Worm (Caenorhabditis elegans) whole organism, early embryonic: ENCODE data around the gene C56E6.2.

Experiments used
- B0310.2 ChIP-seq: sonication (generic microtip); optimal IDR thresholded peaks from 2 replicates; lab custom pipeline; 2016; ENCODE audit warnings: mild to moderate bottlenecking, missing genetic modification characterization, missing compliant biosample characterization
- F13C5.2 ChIP-seq: sonication (generic microtip); optimal IDR thresholded peaks from 2 replicates; lab custom pipeline; 2017; ENCODE audit warnings: mild to moderate bottlenecking, missing genetic modification characterization, inconsistent platforms, missing compliant biosample characterization
- aly-1 ChIP-seq: sonication (generic microtip); optimal IDR thresholded peaks from 2 replicates; lab custom pipeline; 2016; ENCODE audit warnings: missing genetic modification characterization, missing compliant biosample characterization
- ama-1 ChIP-seq: fragments of 150-350 bp; optimal IDR thresholded peaks from 2 replicates; lab custom pipeline; 2014
- ceh-13 ChIP-seq: fragments of 200-800 bp; sonication (Bioruptor generic); optimal IDR thresholded peaks from 2 replicates; lab custom pipeline; 2018; ENCODE audit warnings: mild to moderate bottlenecking, missing genetic modification characterization, missing compliant biosample characterization
- ceh-36 ChIP-seq: sonication (generic microtip); optimal IDR thresholded peaks from 2 replicates; lab custom pipeline; 2016; ENCODE audit warnings: missing genetic modification characterization, inconsistent platforms, missing compliant biosample characterization
- ets-7 ChIP-seq: sonication (generic microtip); optimal IDR thresholded peaks from 2 replicates; lab custom pipeline; 2016; ENCODE audit warnings: missing genotype, missing genetic modification characterization, missing compliant biosample characterization
- flt-1 ChIP-seq: fragments of 200-800 bp; sonication (Bioruptor generic); IDR thresholded peaks from 2 replicates; pipeline ENCODE4 v1.3.6; 2022; ENCODE audit warnings: missing genetic modification characterization, missing compliant biosample characterization
- hmbx-1 ChIP-seq: sonication (generic microtip); optimal IDR thresholded peaks from 2 replicates; lab custom pipeline; 2016; ENCODE audit warnings: mild to moderate bottlenecking, missing genetic modification characterization, missing compliant biosample characterization
- hmg-4 ChIP-seq: fragments of 200-800 bp; sonication (Bioruptor generic); optimal IDR thresholded peaks from 2 replicates; lab custom pipeline; 2018; ENCODE audit warnings: mild to moderate bottlenecking, missing genetic modification characterization, missing compliant biosample characterization
- hnd-1 ChIP-seq: sonication (generic microtip); optimal IDR thresholded peaks from 2 replicates; lab custom pipeline; 2016; ENCODE audit warnings: missing genetic modification characterization, missing compliant biosample characterization
- pes-1 ChIP-seq: fragments of 200-800 bp; sonication (Bioruptor generic); IDR thresholded peaks from 2 replicates; pipeline ENCODE4 v1.3.6; 2022; ENCODE audit warnings: missing genetic modification reagents, missing genetic modification characterization, missing compliant biosample characterization
- scrt-1 ChIP-seq: fragments of 200-800 bp; sonication (Bioruptor generic); IDR thresholded peaks from 2 replicates; pipeline ENCODE4 v1.3.6; 2022; ENCODE audit warnings: missing genetic modification characterization, missing compliant biosample characterization
- sea-1 ChIP-seq: fragments of 200-800 bp; sonication (Bioruptor generic); conservative IDR thresholded peaks from 2 replicates; pipeline ENCODE4 v1.3.6; 2022; ENCODE audit warnings: missing genetic modification characterization, missing compliant biosample characterization
- tbx-11 ChIP-seq: fragments of 200-800 bp; sonication (Bioruptor generic); IDR thresholded peaks from 2 replicates; pipeline ENCODE4 v1.3.6; 2022; ENCODE audit warnings: missing genetic modification characterization, missing compliant biosample characterization
- tbx-37 ChIP-seq: fragments of 200-800 bp; sonication (Bioruptor generic); conservative IDR thresholded peaks from 2 replicates; pipeline ENCODE4 v1.3.6; 2022; ENCODE audit warnings: missing genetic modification reagents, missing genetic modification characterization, missing compliant biosample characterization
- tra-4 ChIP-seq: sonication (generic microtip); optimal IDR thresholded peaks from 2 replicates; lab custom pipeline; 2017; ENCODE audit warnings: missing genetic modification characterization, missing compliant biosample characterization

The C56E6.2 gene

ce11 chrII:6562203-6562867 lies 37.6 kb downstream of the C56E6.2 start:
- no peak for TF ChIP-seq tbx-37 (GFP tag; lab: Robert Waterston, UW)
- no peak for TF ChIP-seq hmbx-1 (tag; lab: Kevin White, UChicago)

- TF ChIP-seq F13C5.2 (tag; lab: Kevin White, UChicago): no peak
- TF ChIP-seq ama-1: no peak
- no peak for TF ChIP-seq ets-7 (tag; lab: Kevin White, UChicago)
- no peak for TF ChIP-seq aly-1 (tag; lab: Kevin White, UChicago)
- TF ChIP-seq ceh-13: no peak
- TF ChIP-seq flt-1: no peak
- TF ChIP-seq B0310.2 (tag; lab: Kevin White, UChicago): no peak
- no peak for TF ChIP-seq scrt-1 (GFP tag; lab: Robert Waterston, UW)
- no peak for TF ChIP-seq ceh-36 (tag; lab: Kevin White, UChicago)
- no peak for TF ChIP-seq sea-1 (GFP tag; lab: Robert Waterston, UW)
These were observed 38.5 kb downstream of the C56E6.2 start for ce11 chrII:6563238-6563637.

ce11 chrII:6565077-6565476 lies 40.4 kb downstream of the C56E6.2 start, which contains the start of gene mpz-3:
Gene mpz-3 (minus strand): TSS chrII:6565396.
- TF ChIP-seq F13C5.2 (tag; lab: Kevin White, UChicago): peak; percentile 72
- no peak for TF ChIP-seq pes-1 (GFP tag; lab: Robert Waterston, UW)
- peak; percentile 74 for TF ChIP-seq aly-1 (tag; lab: Kevin White, UChicago)
- TF ChIP-seq ceh-36 (tag; lab: Kevin White, UChicago): peak; percentile 64
- TF ChIP-seq ets-7 (tag; lab: Kevin White, UChicago): peak; percentile 30
- no peak for TF ChIP-seq tra-4 (tag; lab: Kevin White, UChicago)
- TF ChIP-seq tbx-37 (GFP tag; lab: Robert Waterston, UW): no peak; the same call in 1 of the 2 replicates
- TF ChIP-seq ceh-13: peak; percentile 58
- peak; percentile 83 for TF ChIP-seq tbx-11 (GFP tag; lab: Robert Waterston, UW)
- TF ChIP-seq hmg-4 (GFP tag; lab: Kevin White, UChicago): no peak
- TF ChIP-seq hmbx-1 (tag; lab: Kevin White, UChicago): no peak
- TF ChIP-seq hnd-1: peak; percentile 47
- peak; percentile 81; the same call in 1 of the 2 replicates for TF ChIP-seq flt-1
- TF ChIP-seq B0310.2 (tag; lab: Kevin White, UChicago): peak; percentile 30
- TF ChIP-seq scrt-1 (GFP tag; lab: Robert Waterston, UW): peak; percentile 77
- no peak for TF ChIP-seq ama-1

ce11 chrII:6566628-6567180 lies 42.0 kb downstream of the C56E6.2 start, which contains the start of the genes F18C5.5 and F18C5.9:
Gene F18C5.5 (minus strand): TSS chrII:6566728.
Gene F18C5.9 (plus strand): TSS chrII:6567130.
- TF ChIP-seq hmg-4 (GFP tag; lab: Kevin White, UChicago) (no peak), tbx-37 (GFP tag; lab: Robert Waterston, UW) (no peak), B0310.2 (tag; lab: Kevin White, UChicago) (no peak), ceh-36 (tag; lab: Kevin White, UChicago) (no peak), sea-1 (GFP tag; lab: Robert Waterston, UW) (no peak), scrt-1 (GFP tag; lab: Robert Waterston, UW) (no peak), ceh-13 (no peak), tbx-11 (GFP tag; lab: Robert Waterston, UW) (no peak), pes-1 (GFP tag; lab: Robert Waterston, UW) (no peak), hmbx-1 (tag; lab: Kevin White, UChicago) (no peak), ets-7 (tag; lab: Kevin White, UChicago) (no peak), aly-1 (tag; lab: Kevin White, UChicago) (no peak), F13C5.2 (tag; lab: Kevin White, UChicago) (no peak), tra-4 (tag; lab: Kevin White, UChicago) (no peak), hnd-1 (no peak), ama-1 (no peak), flt-1 (no peak)

ce11 chrII:6568707-6569106 lies 44.0 kb downstream of the C56E6.2 start, which contains the start of gene sra-27:
Gene sra-27 (plus strand): TSS chrII:6569007.
- TF ChIP-seq tra-4 (tag; lab: Kevin White, UChicago) (no peak), tbx-37 (GFP tag; lab: Robert Waterston, UW) (no peak), hnd-1 (no peak), F13C5.2 (tag; lab: Kevin White, UChicago) (no peak), flt-1 (no peak), hmbx-1 (tag; lab: Kevin White, UChicago) (no peak), aly-1 (tag; lab: Kevin White, UChicago) (no peak), pes-1 (GFP tag; lab: Robert Waterston, UW) (no peak), ama-1 (no peak), sea-1 (GFP tag; lab: Robert Waterston, UW) (no peak), tbx-11 (GFP tag; lab: Robert Waterston, UW) (no peak), hmg-4 (GFP tag; lab: Kevin White, UChicago) (no peak), B0310.2 (tag; lab: Kevin White, UChicago) (no peak), scrt-1 (GFP tag; lab: Robert Waterston, UW) (no peak), ceh-36 (tag; lab: Kevin White, UChicago) (no peak), ceh-13 (no peak)

- no peak for TF ChIP-seq sea-1 (GFP tag; lab: Robert Waterston, UW)
- no peak for TF ChIP-seq F13C5.2 (tag; lab: Kevin White, UChicago)
- no peak for TF ChIP-seq flt-1
- TF ChIP-seq aly-1 (tag; lab: Kevin White, UChicago): no peak
- no peak for TF ChIP-seq tbx-11 (GFP tag; lab: Robert Waterston, UW)
- TF ChIP-seq ama-1: no peak
- TF ChIP-seq scrt-1 (GFP tag; lab: Robert Waterston, UW): no peak
- no peak for TF ChIP-seq B0310.2 (tag; lab: Kevin White, UChicago)
- TF ChIP-seq hmg-4 (GFP tag; lab: Kevin White, UChicago): no peak
These were observed 49.0 kb downstream of the C56E6.2 start, which contains the start of gene sra-28 for ce11 chrII:6573677-6574076. Gene sra-28 (minus strand): TSS chrII:6573777.
